Worm (Caenorhabditis elegans): ENCODE results near the gene col-40.

The col-40 gene

ce11 chrII:1103484-1104100 is 3.2 kb downstream of the col-40 start (continued):
- no peak for TF ChIP-seq irx-1 (tag; optimal IDR thresholded peaks at IDR 0.05)
- no peak for TF ChIP-seq ceh-88 (GFP tag; IDR thresholded peaks at IDR 0.05)
- no peak for TF ChIP-seq dsc-1 (tag; optimal IDR thresholded peaks at IDR 0.05)
- no peak for TF ChIP-seq xbp-1 (tag; optimal IDR thresholded peaks at IDR 0.05)
- no peak for TF ChIP-seq nhr-84 (tag; optimal IDR thresholded peaks at IDR 0.05)
- TF ChIP-seq nhr-28 (tag; optimal IDR thresholded peaks at IDR 0.05): no peak
- no peak for TF ChIP-seq fkh-4 (tag; optimal IDR thresholded peaks at IDR 0.05; ENCODE audit: borderline replicate concordance)
- no peak for TF ChIP-seq vab-15 (tag; optimal IDR thresholded peaks at IDR 0.05)
- TF ChIP-seq pax-3 (tag; optimal IDR thresholded peaks at IDR 0.05): peak; percentile 29
- no peak for TF ChIP-seq mab-9 (GFP tag; IDR thresholded peaks at IDR 0.05)
- TF ChIP-seq nhr-11 (tag; optimal IDR thresholded peaks at IDR 0.05): no peak
- TF ChIP-seq C16A3.4 (tag; optimal IDR thresholded peaks at IDR 0.05): no peak
- TF ChIP-seq unc-62 (GFP tag; optimal IDR thresholded peaks at IDR 0.05): no peak
- no peak for TF ChIP-seq pag-3 (tag; optimal IDR thresholded peaks at IDR 0.05; ENCODE audit: borderline replicate concordance, insufficient read depth)
- TF ChIP-seq ces-1 (GFP tag; optimal IDR thresholded peaks at IDR 0.05): no peak
- no peak for TF ChIP-seq swsn-7 (tag; optimal IDR thresholded peaks at IDR 0.05)
- TF ChIP-seq nhr-90 (tag; optimal IDR thresholded peaks at IDR 0.05; ENCODE audit: poor library complexity): peak; percentile 12
- TF ChIP-seq unc-130 (tag; optimal IDR thresholded peaks at IDR 0.05): no peak
- no peak for TF ChIP-seq unc-98 (GFP tag; IDR thresholded peaks at IDR 0.05)
- TF ChIP-seq lir-3 (tag; optimal IDR thresholded peaks at IDR 0.05; ENCODE audit: poor library complexity): no peak
- TF ChIP-seq egl-27 (tag; optimal IDR thresholded peaks at IDR 0.05): no peak
- peak; percentile 43 for TF ChIP-seq nhr-20 (tag; optimal IDR thresholded peaks at IDR 0.05)
- TF ChIP-seq fkh-10 (GFP tag; optimal IDR thresholded peaks at IDR 0.05): no peak
- TF ChIP-seq aly-2 (tag; optimal IDR thresholded peaks at IDR 0.05): no peak
- TF ChIP-seq grh-1 (GFP tag; IDR thresholded peaks at IDR 0.05): no peak
- TF ChIP-seq lin-13 (GFP tag; optimal IDR thresholded peaks at IDR 0.05): no peak
- TF ChIP-seq rnt-1 (tag; optimal IDR thresholded peaks at IDR 0.05): no peak
- no peak for TF ChIP-seq alr-1 (tag; optimal IDR thresholded peaks at IDR 0.05; ENCODE audit: borderline replicate concordance)
- TF ChIP-seq hlh-17 (GFP tag; optimal IDR thresholded peaks at IDR 0.05; ENCODE audit: borderline replicate concordance): no peak
- no peak for TF ChIP-seq lin-14 (GFP tag; optimal IDR thresholded peaks at IDR 0.05)
- TF ChIP-seq nhr-85 (tag): no peak
- TF ChIP-seq tlp-1 (tag; optimal IDR thresholded peaks at IDR 0.05): peak; percentile 85
- TF ChIP-seq zip-4 (GFP tag; optimal IDR thresholded peaks at IDR 0.05): no peak

- TF ChIP-seq lin-35 (GFP tag; optimal IDR thresholded peaks at IDR 0.05) (no peak), vab-15 (tag; optimal IDR thresholded peaks at IDR 0.05) (no peak), sox-4 (tag; optimal IDR thresholded peaks at IDR 0.05) (no peak), pax-3 (tag; optimal IDR thresholded peaks at IDR 0.05) (no peak), nhr-47 (tag; optimal IDR thresholded peaks at IDR 0.05) (no peak), lin-15B (tag; optimal IDR thresholded peaks at IDR 0.05) (no peak), dsc-1 (tag; optimal IDR thresholded peaks at IDR 0.05) (no peak), ceh-8 (GFP tag; optimal IDR thresholded peaks at IDR 0.05) (no peak), xbp-1 (tag; optimal IDR thresholded peaks at IDR 0.05) (no peak), sptf-1 (tag; optimal IDR thresholded peaks at IDR 0.05) (no peak), isw-1 (GFP tag; IDR thresholded peaks at IDR 0.05) (no peak), unc-98 (GFP tag; IDR thresholded peaks at IDR 0.05) (no peak), fkh-8 (tag; optimal IDR thresholded peaks at IDR 0.05) (no peak), unc-62 (GFP tag; optimal IDR thresholded peaks at IDR 0.05) (no peak), pqm-1 (tag; optimal IDR thresholded peaks at IDR 0.05) (no peak), rnt-1 (tag; optimal IDR thresholded peaks at IDR 0.05) (no peak)
Observed at ce11 chrII:1102209-1102608, 4.6 kb downstream of the col-40 start.
